Worm (Caenorhabditis elegans) whole organism, late embryonic: ENCODE data around the gene twk-26.

Experiments
- ama-1 ChIP-seq: fragments of 150-350 bp; optimal IDR thresholded peaks from 2 replicates; lab custom pipeline; 2014
- npax-4 ChIP-seq: sonication (generic microtip); optimal IDR thresholded peaks from 2 replicates; lab custom pipeline; 2016; ENCODE audit warnings: missing genetic modification characterization, missing compliant biosample characterization
- zip-5 ChIP-seq: sonication (generic microtip); optimal IDR thresholded peaks from 2 replicates; lab custom pipeline; 2016; ENCODE audit warnings: missing genetic modification characterization, missing compliant biosample characterization

twk-26 gene

ce11 chrX:3003703-3004102, 50.9 kb downstream of the twk-26 start, which contains the start of gene Y41G9A.6:
TSS of gene Y41G9A.6 (minus strand) at chrX:3003803.
- TF ChIP-seq npax-4 (tag; lab: Kevin White, UChicago) (no peak), ama-1 (lab: Kevin White, UChicago) (no peak), zip-5 (tag; lab: Kevin White, UChicago) (no peak)
